Fruit fly (Drosophila melanogaster) whole organism, embryonic: ENCODE measurements around the gene ssp.

Experiments
- Ada2b ChIP-seq: fragments of 200-800 bp; sonication (Bioruptor generic); IDR thresholded peaks from 2 replicates; pipeline ENCODE4 v1.3.6; 2022; ENCODE audit warnings: missing biosample characterization, missing genetic modification characterization
- Asciz ChIP-seq: fragments of 200-800 bp; sonication (Bioruptor generic); optimal IDR thresholded peaks from 2 replicates; lab custom pipeline; 2017; ENCODE audit warnings: missing biosample characterization, mild to moderate bottlenecking, missing genetic modification characterization, missing genetic modification reagents
- CG10979 ChIP-seq: fragments of 200-800 bp; sonication (Bioruptor generic); optimal IDR thresholded peaks from 2 replicates; lab custom pipeline; 2018; ENCODE audit warnings: missing biosample characterization, mild to moderate bottlenecking, missing genetic modification characterization, moderate library complexity
- CG11504 ChIP-seq: fragments of 200-800 bp; sonication (Bioruptor generic); optimal IDR thresholded peaks from 3 replicates; lab custom pipeline; 2019; ENCODE audit warnings: missing biosample characterization, mild to moderate bottlenecking, missing genetic modification characterization, moderate library complexity
- CG12071 ChIP-seq: fragments of 200-800 bp; sonication (Bioruptor generic); optimal IDR thresholded peaks from 3 replicates; lab custom pipeline; 2018; ENCODE audit warnings: missing biosample characterization, mild to moderate bottlenecking, missing genetic modification characterization
- CG13287 ChIP-seq: fragments of 200-800 bp; sonication (Bioruptor generic); IDR thresholded peaks from 2 replicates; pipeline ENCODE4 v1.3.6; 2022; ENCODE audit warnings: missing biosample characterization, missing genetic modification characterization; ENCODE audit not compliant: partially characterized antibody
- CG13296 ChIP-seq: fragments of 200-800 bp; sonication (Bioruptor generic); optimal IDR thresholded peaks from 3 replicates; lab custom pipeline; 2018; ENCODE audit warnings: missing biosample characterization, mild to moderate bottlenecking, missing genetic modification characterization
- CG13894 ChIP-seq: fragments of 200-800 bp; sonication (Bioruptor generic); optimal IDR thresholded peaks from 3 replicates; lab custom pipeline; 2018; ENCODE audit warnings: missing biosample characterization, mild to moderate bottlenecking, missing genetic modification characterization, moderate library complexity
- CG14710 ChIP-seq: fragments of 200-800 bp; sonication (Bioruptor generic); optimal IDR thresholded peaks from 3 replicates; lab custom pipeline; 2019; ENCODE audit warnings: missing biosample characterization, mild to moderate bottlenecking, missing genetic modification characterization, moderate library complexity
- CG15514 ChIP-seq: fragments of 200-800 bp; sonication (Bioruptor generic); optimal IDR thresholded peaks from 3 replicates; lab custom pipeline; 2017; ENCODE audit warnings: missing biosample characterization, missing genetic modification characterization, mild to moderate bottlenecking, moderate library complexity, missing genetic modification reagents
- CG1603 ChIP-seq: fragments of 200-800 bp; sonication (Bioruptor generic); optimal IDR thresholded peaks from 2 replicates; lab custom pipeline; 2019; ENCODE audit warnings: missing biosample characterization, mild to moderate bottlenecking, missing genetic modification characterization, moderate library complexity
- CG17385 ChIP-seq: fragments of 200-800 bp; sonication (Bioruptor generic); optimal IDR thresholded peaks from 3 replicates; lab custom pipeline; 2018; ENCODE audit warnings: missing biosample characterization, mild to moderate bottlenecking, missing genetic modification characterization
- CG18599 ChIP-seq: fragments of 200-800 bp; sonication (Bioruptor generic); optimal IDR thresholded peaks from 3 replicates; lab custom pipeline; 2017; ENCODE audit warnings: missing biosample characterization, missing genetic modification characterization, mild to moderate bottlenecking, moderate library complexity, missing genetic modification reagents
- CG30431 ChIP-seq: fragments of 200-800 bp; sonication (Bioruptor generic); optimal IDR thresholded peaks from 2 replicates; lab custom pipeline; 2017; ENCODE audit warnings: missing biosample characterization, missing genetic modification characterization
- CG7556 ChIP-seq: fragments of 200-800 bp; sonication (Bioruptor generic); optimal IDR thresholded peaks from 2 replicates; lab custom pipeline; 2017; ENCODE audit warnings: missing biosample characterization, mild to moderate bottlenecking, missing genetic modification characterization
- CG8290 ChIP-seq, 3 experiments: fragments of 200-800 bp; sonication (Bioruptor generic); optimal IDR thresholded peaks; 2 replicates each; lab custom pipeline; 2016 to 2019; ENCODE audit warnings: missing biosample characterization in 3 of 3, missing genetic modification characterization in 3 of 3, mild to moderate bottlenecking in 2 of 3, moderate library complexity in 1 of 3
- CG8924 ChIP-seq: fragments of 200-800 bp; optimal IDR thresholded peaks from 3 replicates; lab custom pipeline; 2019; ENCODE audit warnings: missing biosample characterization, mild to moderate bottlenecking, missing genetic modification characterization, moderate library complexity
- CG9817 ChIP-seq: fragments of 200-800 bp; sonication (Bioruptor generic); optimal IDR thresholded peaks from 2 replicates; lab custom pipeline; 2018; ENCODE audit warnings: missing biosample characterization, mild to moderate bottlenecking, missing genetic modification characterization, moderate library complexity
- CTCF ChIP-seq: fragments of 200-800 bp; sonication (Bioruptor generic); optimal IDR thresholded peaks from 2 replicates; lab custom pipeline; 2017; ENCODE audit warnings: missing biosample characterization, mild to moderate bottlenecking, missing genetic modification characterization, moderate library complexity
- CrebB ChIP-seq: fragments of 200-800 bp; sonication (Bioruptor generic); optimal IDR thresholded peaks from 3 replicates; lab custom pipeline; 2018; ENCODE audit warnings: missing biosample characterization, mild to moderate bottlenecking, missing genetic modification characterization
- E2f2 ChIP-seq: fragments of 200-800 bp; sonication (Bioruptor generic); IDR thresholded peaks from 2 replicates; pipeline ENCODE4 v1.3.6; 2022; ENCODE audit warnings: missing biosample characterization, missing genetic modification characterization
- Ets65A ChIP-seq: fragments of 200-800 bp; sonication (Bioruptor generic); peaks from one replicate; lab custom pipeline; 2016; ENCODE audit warnings: missing biosample characterization, missing genetic modification characterization
- Fer2 ChIP-seq: fragments of 200-800 bp; sonication (Bioruptor generic); optimal IDR thresholded peaks from 2 replicates; lab custom pipeline; 2018; ENCODE audit warnings: missing biosample characterization, mild to moderate bottlenecking, missing genetic modification characterization, moderate library complexity
- Fer3 ChIP-seq: fragments of 200-800 bp; sonication (Bioruptor generic); optimal IDR thresholded peaks from 2 replicates; lab custom pipeline; 2018; ENCODE audit warnings: missing biosample characterization, mild to moderate bottlenecking, missing genetic modification characterization, moderate library complexity
- HLH4C ChIP-seq: fragments of 200-800 bp; sonication (Bioruptor generic); IDR thresholded peaks from 3 replicates; pipeline ENCODE4 v1.3.6; 2022; ENCODE audit warnings: missing biosample characterization, missing genetic modification characterization; ENCODE audit not compliant: partially characterized antibody
- HLHmδ ChIP-seq: fragments of 200-800 bp; sonication (Bioruptor generic); optimal IDR thresholded peaks from 2 replicates; lab custom pipeline; 2018; ENCODE audit warnings: missing biosample characterization, mild to moderate bottlenecking, missing genetic modification characterization, moderate library complexity
- Hr78 ChIP-seq, 2 experiments: fragments of 200-800 bp in 1 of 2; fragments of >200 bp in 1 of 2; sonication (Bioruptor generic) in 1 of 2; optimal IDR thresholded peaks; 2 replicates each; lab custom pipeline; 2017 to 2019; ENCODE audit warnings: missing biosample characterization in 2 of 2, missing genetic modification characterization in 2 of 2, mild to moderate bottlenecking in 1 of 2, moderate library complexity in 1 of 2
- Kr ChIP-seq: fragments of 200-800 bp; sonication (Bioruptor generic); optimal IDR thresholded peaks from 2 replicates; lab custom pipeline; 2017; ENCODE audit warnings: missing biosample characterization, mild to moderate bottlenecking, missing genetic modification characterization
- Med ChIP-seq: fragments of 200-800 bp; sonication (Bioruptor generic); peaks from one replicate; lab custom pipeline; 2016; ENCODE audit warnings: missing biosample characterization, missing genetic modification characterization, mild to moderate bottlenecking, inconsistent platforms, moderate library complexity
- ab ChIP-seq: fragments of 200-800 bp; sonication (Bioruptor generic); optimal IDR thresholded peaks from 2 replicates; lab custom pipeline; 2016; ENCODE audit warnings: missing biosample characterization, missing genetic modification characterization
- caup ChIP-seq: fragments of 200-800 bp; sonication (Bioruptor generic); optimal IDR thresholded peaks from 3 replicates; lab custom pipeline; 2017; ENCODE audit warnings: missing biosample characterization, mild to moderate bottlenecking, missing genetic modification characterization, moderate library complexity; ENCODE audit not compliant: severe bottlenecking
- exex ChIP-seq: fragments of 200-800 bp; sonication (Bioruptor generic); optimal IDR thresholded peaks from 4 replicates; lab custom pipeline; 2018; ENCODE audit warnings: missing biosample characterization, mild to moderate bottlenecking, missing genetic modification characterization, moderate library complexity
- ftz-f1 ChIP-seq: fragments of 200-800 bp; sonication (Bioruptor generic); optimal IDR thresholded peaks from 2 replicates; lab custom pipeline; 2016; ENCODE audit warnings: missing biosample characterization, missing genetic modification characterization
- grn ChIP-seq: fragments of 200-800 bp; sonication (Bioruptor generic); optimal IDR thresholded peaks from 3 replicates; lab custom pipeline; 2017; ENCODE audit warnings: missing biosample characterization, missing genetic modification characterization
- gro ChIP-seq: fragments of 200-800 bp; sonication (Bioruptor generic); optimal IDR thresholded peaks from 2 replicates; lab custom pipeline; 2016; ENCODE audit warnings: missing biosample characterization, missing genetic modification characterization
- her ChIP-seq: fragments of 200-800 bp; sonication (Bioruptor generic); optimal IDR thresholded peaks from 2 replicates; lab custom pipeline; 2016; ENCODE audit warnings: missing biosample characterization, missing genetic modification characterization
- kni ChIP-seq: fragments of 200-800 bp; sonication (Bioruptor generic); optimal IDR thresholded peaks from 3 replicates; lab custom pipeline; 2017; ENCODE audit warnings: mild to moderate bottlenecking, missing biosample characterization, missing genetic modification reagents, missing genetic modification characterization
- mirr ChIP-seq: fragments of 200-800 bp; sonication (Bioruptor generic); optimal IDR thresholded peaks from 3 replicates; lab custom pipeline; 2018; ENCODE audit warnings: missing biosample characterization, mild to moderate bottlenecking, missing genetic modification characterization
- nerfin-1 ChIP-seq: fragments of 200-800 bp; sonication (Bioruptor generic); optimal IDR thresholded peaks from 3 replicates; lab custom pipeline; 2019; ENCODE audit warnings: missing biosample characterization, mild to moderate bottlenecking, missing genetic modification characterization, moderate library complexity
- odd ChIP-seq: fragments of 200-800 bp; sonication (Bioruptor generic); optimal IDR thresholded peaks from 2 replicates; lab custom pipeline; 2017; ENCODE audit warnings: missing biosample characterization, mild to moderate bottlenecking, missing genetic modification characterization
- otp ChIP-seq: fragments of 200-800 bp; sonication (Bioruptor generic); IDR thresholded peaks from 3 replicates; pipeline ENCODE4, ENCODE4 v1.3.6; 2022; ENCODE audit warnings: missing biosample characterization, missing genetic modification characterization
- salm ChIP-seq: fragments of 200-800 bp; sonication (Bioruptor generic); optimal IDR thresholded peaks from 2 replicates; lab custom pipeline; 2018; ENCODE audit warnings: missing biosample characterization, mild to moderate bottlenecking, missing genetic modification characterization
- sug ChIP-seq: fragments of 200-800 bp; optimal IDR thresholded peaks from 2 replicates; lab custom pipeline; 2019; ENCODE audit warnings: missing biosample characterization, mild to moderate bottlenecking, missing genetic modification characterization, moderate library complexity
- twi ChIP-seq: fragments of 200-800 bp; optimal IDR thresholded peaks from 2 replicates; lab custom pipeline; 2019; ENCODE audit warnings: missing biosample characterization, mild to moderate bottlenecking, missing genetic modification characterization, moderate library complexity
- vnd ChIP-seq: fragments of 200-800 bp; sonication (Bioruptor generic); IDR thresholded peaks from 3 replicates; pipeline ENCODE4 v1.3.6; 2022; ENCODE audit warnings: missing biosample characterization, missing genetic modification characterization; ENCODE audit not compliant: partially characterized antibody

ssp gene

DNA sequence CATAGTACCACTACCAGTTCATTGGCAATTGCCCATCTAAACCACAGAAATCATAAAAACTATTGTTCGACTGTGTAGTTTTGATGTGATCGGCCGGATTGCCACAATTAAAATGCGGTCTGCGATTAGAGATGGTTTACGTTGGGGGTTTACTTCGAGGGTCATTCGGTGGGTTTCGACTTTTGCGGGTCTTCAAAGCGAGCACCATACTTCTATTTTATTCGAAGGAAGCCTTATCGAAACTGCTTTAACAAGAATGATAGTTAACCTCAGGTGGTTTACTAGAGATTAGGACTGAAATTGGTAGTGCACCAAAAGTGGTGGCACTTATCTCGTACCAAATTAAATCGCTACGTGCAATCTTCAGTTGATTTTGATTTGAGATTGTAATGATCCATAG is 40.1 kb upstream of the ssp start:
- TF ChIP-seq sug (peak; percentile 68), Fer2 (tag; lab: Kevin White, UChicago) (no peak), grn (peak; percentile 32), exex (peak; percentile 53)

DNA sequence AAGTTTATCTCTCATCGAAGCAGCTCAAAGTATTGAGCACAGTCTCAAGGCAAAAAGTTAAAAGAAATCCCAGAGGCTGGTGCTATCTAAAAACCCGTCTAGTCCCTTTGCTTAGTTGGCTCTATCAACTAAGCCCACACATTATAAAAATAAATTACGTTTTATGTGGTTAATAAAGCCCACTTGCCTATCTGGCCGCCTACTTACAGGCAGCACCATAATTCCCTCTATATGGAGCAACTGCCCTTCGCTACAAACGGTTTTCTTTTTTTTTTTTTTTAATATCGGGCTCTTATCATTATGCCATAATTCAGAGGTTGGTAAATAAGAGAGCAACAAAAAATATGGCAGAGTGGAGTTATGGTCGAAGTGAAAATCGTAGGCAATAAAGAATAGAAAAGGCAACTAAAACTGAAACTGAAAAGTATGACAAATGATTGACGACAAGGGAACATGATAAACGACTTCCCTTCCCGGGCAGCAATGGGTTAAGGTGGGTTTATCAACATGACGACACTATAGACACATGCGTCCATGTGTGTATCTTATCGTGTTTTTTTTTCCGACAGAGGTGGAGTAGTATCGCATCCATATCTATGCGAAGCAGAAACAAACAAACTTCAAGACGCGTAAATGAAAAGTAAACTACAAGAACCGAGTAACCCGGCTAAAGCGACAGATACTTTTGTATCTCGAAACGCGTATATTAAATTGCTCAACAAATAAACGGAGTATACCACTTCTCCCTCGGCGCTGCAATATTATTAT is 39.3 kb upstream of the ssp start:
- TF ChIP-seq CG12071 (GFP tag; lab: Kevin White, UChicago) (peak; percentile 35), kni (GFP tag; lab: Kevin White, UChicago) (peak; percentile 89), exex (peak; percentile 24), CG1603 (tag; lab: Kevin White, UChicago) (peak; percentile 16), Ets65A (GFP tag; lab: Kevin White, UChicago) (no peak), Kr (peak; percentile 19), CG11504 (tag; lab: Kevin White, UChicago) (peak; percentile 16), nerfin-1 (tag; lab: Kevin White, UChicago) (peak; percentile 22), CG13296 (peak; percentile 31), CG18599 (peak; percentile 16), CG15514 (GFP tag; lab: Kevin White, UChicago) (peak; percentile 23), HLHmδ (GFP tag; lab: Kevin White, UChicago) (peak; percentile 75), CG13287 (GFP tag; lab: Robert Waterston, UW) (no peak), CTCF (GFP tag; lab: Kevin White, UChicago) (peak; percentile 27), her (GFP tag; lab: Kevin White, UChicago) (no peak), caup (GFP tag; lab: Kevin White, UChicago) (peak; percentile 39), CG30431 (GFP tag; lab: Kevin White, UChicago) (no peak), salm (tag; lab: Kevin White, UChicago) (peak; percentile 10), gro (GFP tag; lab: Kevin White, UChicago) (peak; percentile 1), Asciz (GFP tag; lab: Kevin White, UChicago) (peak; percentile 0), ab (GFP tag; lab: Kevin White, UChicago) (no peak), odd (peak; percentile 61), CG7556 (GFP tag; lab: Kevin White, UChicago) (peak; percentile 24), CrebB (tag; lab: Kevin White, UChicago) (peak; percentile 10), Med (GFP tag; lab: Kevin White, UChicago) (peak; percentile 14), Ada2b (GFP tag; lab: Robert Waterston, UW) (no peak), CG17385 (peak; percentile 37), otp (GFP tag; lab: Robert Waterston, UW) (0 out of 3 replicates have a peak, but pooled peaks have one; percentile 11), twi (tag; lab: Kevin White, UChicago) (peak; percentile 64), CG9817 (tag; lab: Kevin White, UChicago) (peak; percentile 2), Hr78 (GFP tag; optimal IDR thresholded peaks at IDR 0.05; lab: Kevin White, UChicago) (peak in 1 of 2 experiments; percentile 0), sug (peak; percentile 6), E2f2 (GFP tag; lab: Robert Waterston, UW) (peak; percentile 15; the same call in 1 of the 2 replicates), mirr (peak; percentile 69), ftz-f1 (no peak), vnd (no peak), CG8924 (tag; lab: Kevin White, UChicago) (peak; percentile 26), HLH4C (GFP tag; lab: Robert Waterston, UW) (no peak), CG10979 (tag; lab: Kevin White, UChicago) (peak; percentile 6), Fer3 (peak; percentile 33), CG13894 (tag; lab: Kevin White, UChicago) (peak; percentile 33), CG8290 (GFP tag; optimal IDR thresholded peaks at IDR 0.05; lab: Kevin White, UChicago) (no peak), CG8290 (tag; optimal IDR thresholded peaks at IDR 0.05; lab: Kevin White, UChicago) (peak in 1 of 2 experiments; percentile 3), CG14710 (tag; lab: Kevin White, UChicago) (peak; percentile 47)
